Fruit fly (Drosophila melanogaster) whole organism, embryonic: ENCODE data around the gene pr.

Experiments
- Awh ChIP-seq: fragments of 200-800 bp; sonication (Bioruptor generic); IDR thresholded peaks from 2 replicates; pipeline ENCODE4, ENCODE4 v1.3.6; 2022; ENCODE audit warnings: missing biosample characterization, missing genetic modification characterization
- BtbVII ChIP-seq: fragments of 200-800 bp; sonication (Bioruptor generic); optimal IDR thresholded peaks from 3 replicates; lab custom pipeline; 2017; ENCODE audit warnings: missing biosample characterization, mild to moderate bottlenecking, missing genetic modification characterization
- CG11085 ChIP-seq: fragments of 200-800 bp; sonication (Bioruptor generic); IDR thresholded peaks from 2 replicates; pipeline ENCODE4 v1.3.6; 2022; ENCODE audit warnings: missing biosample characterization, missing genetic modification characterization
- CG11723 ChIP-seq: fragments of 200-800 bp; sonication (Bioruptor generic); optimal IDR thresholded peaks from 2 replicates; lab custom pipeline; 2017; ENCODE audit warnings: missing biosample characterization, mild to moderate bottlenecking, missing genetic modification characterization
- CG16815 ChIP-seq: fragments of 200-800 bp; sonication (Bioruptor generic); optimal IDR thresholded peaks from 3 replicates; lab custom pipeline; 2017; ENCODE audit warnings: missing biosample characterization, mild to moderate bottlenecking, missing genetic modification characterization
- CG18011 ChIP-seq: fragments of 200-800 bp; sonication (Bioruptor generic); optimal IDR thresholded peaks from 2 replicates; lab custom pipeline; 2017; ENCODE audit warnings: missing biosample characterization, missing genetic modification characterization, mild to moderate bottlenecking, moderate library complexity, missing genotype
- CG18764 ChIP-seq: fragments of 200-800 bp; sonication (Bioruptor generic); optimal IDR thresholded peaks from 3 replicates; lab custom pipeline; 2016; ENCODE audit warnings: missing biosample characterization, missing genetic modification characterization
- CG31224 ChIP-seq: fragments of 200-800 bp; sonication (Bioruptor generic); IDR thresholded peaks from 2 replicates; pipeline ENCODE4 v1.3.6; 2022; ENCODE audit warnings: missing biosample characterization, missing genetic modification characterization
- CG31365 ChIP-seq: fragments of 200-800 bp; sonication (Bioruptor generic); optimal IDR thresholded peaks from 2 replicates; lab custom pipeline; 2018; ENCODE audit warnings: missing biosample characterization, mild to moderate bottlenecking, missing genetic modification characterization
- CG32767 ChIP-seq: fragments of 200-800 bp; sonication (Bioruptor generic); IDR thresholded peaks from 2 replicates; pipeline ENCODE4 v1.3.6; 2022; ENCODE audit warnings: missing biosample characterization, missing genetic modification characterization
- CG34224 ChIP-seq: fragments of 200-800 bp; sonication (Bioruptor generic); IDR thresholded peaks from 3 replicates; pipeline ENCODE4 v1.3.6; 2022; ENCODE audit warnings: missing biosample characterization, missing genetic modification characterization; ENCODE audit not compliant: partially characterized antibody
- CG3726 ChIP-seq: fragments of 200-800 bp; sonication (Bioruptor generic); IDR thresholded peaks from 3 replicates; pipeline ENCODE4, ENCODE4 v1.3.6; 2022; ENCODE audit warnings: missing biosample characterization, missing genetic modification characterization
- CG43689 ChIP-seq: fragments of 200-800 bp; sonication (Bioruptor generic); IDR thresholded peaks from 2 replicates; pipeline ENCODE4 v1.3.6; 2022; ENCODE audit warnings: missing biosample characterization, missing genetic modification characterization
- CG4820 ChIP-seq: fragments of 200-800 bp; sonication (Bioruptor generic); optimal IDR thresholded peaks from 3 replicates; lab custom pipeline; 2016; ENCODE audit warnings: missing biosample characterization, missing genetic modification characterization
- CG6272 ChIP-seq: fragments of 200-800 bp; sonication (Bioruptor generic); IDR thresholded peaks from 2 replicates; pipeline ENCODE4 v1.3.6; 2022; ENCODE audit warnings: missing biosample characterization, missing genetic modification characterization
- CG6813 ChIP-seq: fragments of 200-800 bp; sonication (Bioruptor generic); optimal IDR thresholded peaks from 2 replicates; lab custom pipeline; 2017; ENCODE audit warnings: missing biosample characterization, missing genetic modification characterization, mild to moderate bottlenecking, moderate library complexity, missing genetic modification reagents
- CG7786 ChIP-seq: fragments of 200-800 bp; sonication (Bioruptor generic); optimal IDR thresholded peaks from 2 replicates; lab custom pipeline; 2016; ENCODE audit warnings: missing biosample characterization, missing genetic modification characterization
- CG7839 ChIP-seq: fragments of 200-800 bp; sonication (Bioruptor generic); optimal IDR thresholded peaks from 3 replicates; lab custom pipeline; 2018; ENCODE audit warnings: missing biosample characterization, mild to moderate bottlenecking, missing genetic modification characterization, moderate library complexity
- CG8281 ChIP-seq: fragments of 200-800 bp; sonication (Bioruptor generic); optimal IDR thresholded peaks from 2 replicates; lab custom pipeline; 2018; ENCODE audit warnings: missing biosample characterization, mild to moderate bottlenecking, missing genetic modification characterization, moderate library complexity
- CG9797 ChIP-seq: fragments of 200-800 bp; sonication (Bioruptor generic); optimal IDR thresholded peaks from 3 replicates; lab custom pipeline; 2018; ENCODE audit warnings: missing biosample characterization, mild to moderate bottlenecking, missing genetic modification characterization
- D ChIP-seq, 2 experiments: fragments of 200-800 bp in 1 of 2; fragments of >200 bp in 1 of 2; sonication (Bioruptor generic) in 1 of 2; optimal IDR thresholded peaks; 2 replicates in 1 of 2; 3 replicates in 1 of 2; lab custom pipeline; 2017; ENCODE audit warnings: mild to moderate bottlenecking in 1 of 2, missing biosample characterization in 1 of 2, missing genetic modification characterization in 1 of 2, missing genetic modification reagents in 1 of 2
- H2.0 ChIP-seq: fragments of 200-800 bp; sonication (Bioruptor generic); IDR thresholded peaks from 2 replicates; pipeline ENCODE4 v1.3.6; 2022; ENCODE audit warnings: missing biosample characterization, missing genetic modification characterization
- Hand ChIP-seq: fragments of 200-800 bp; sonication (Bioruptor generic); optimal IDR thresholded peaks from 2 replicates; lab custom pipeline; 2017; ENCODE audit warnings: mild to moderate bottlenecking, missing biosample characterization, missing genetic modification reagents, missing genetic modification characterization
- Hmx ChIP-seq: fragments of 200-800 bp; sonication (Bioruptor generic); optimal IDR thresholded peaks from 2 replicates; lab custom pipeline; 2016; ENCODE audit warnings: missing biosample characterization, missing genetic modification characterization
- Lhr ChIP-seq: fragments of 200-800 bp; sonication (Bioruptor generic); optimal IDR thresholded peaks from 3 replicates; lab custom pipeline; 2017; ENCODE audit warnings: mild to moderate bottlenecking, missing biosample characterization, missing genetic modification reagents, missing genetic modification characterization
- Rfx ChIP-seq: fragments of 200-800 bp; sonication (Bioruptor generic); IDR thresholded peaks from 2 replicates; pipeline ENCODE4 v1.3.6; 2022; ENCODE audit warnings: missing biosample characterization, missing genetic modification characterization
- Ssrp ChIP-seq: fragments of 200-800 bp; sonication (Bioruptor generic); optimal IDR thresholded peaks from 2 replicates; lab custom pipeline; 2018; ENCODE audit warnings: missing biosample characterization, mild to moderate bottlenecking, missing genetic modification characterization, moderate library complexity
- Xbp1 ChIP-seq: fragments of 200-800 bp; sonication (Bioruptor generic); optimal IDR thresholded peaks from 3 replicates; lab custom pipeline; 2016; ENCODE audit warnings: missing biosample characterization, mild to moderate bottlenecking, missing genetic modification characterization
- ab ChIP-seq: fragments of 200-800 bp; sonication (Bioruptor generic); optimal IDR thresholded peaks from 2 replicates; lab custom pipeline; 2016; ENCODE audit warnings: missing biosample characterization, missing genetic modification characterization
- ac ChIP-seq: fragments of 200-800 bp; sonication (Bioruptor generic); optimal IDR thresholded peaks from 3 replicates; lab custom pipeline; 2017; ENCODE audit warnings: missing biosample characterization, mild to moderate bottlenecking, missing genetic modification characterization
- ap ChIP-seq: fragments of 200-800 bp; sonication (Bioruptor generic); IDR thresholded peaks from 2 replicates; pipeline ENCODE4 v1.3.6; 2022; ENCODE audit warnings: missing biosample characterization, missing genetic modification characterization
- ara ChIP-seq: fragments of 200-800 bp; sonication (Bioruptor generic); IDR thresholded peaks from 2 replicates; pipeline ENCODE4 v1.3.6; 2022; ENCODE audit warnings: missing biosample characterization, missing genetic modification characterization
- caup ChIP-seq: fragments of 200-800 bp; sonication (Bioruptor generic); optimal IDR thresholded peaks from 3 replicates; lab custom pipeline; 2017; ENCODE audit warnings: missing biosample characterization, mild to moderate bottlenecking, missing genetic modification characterization, moderate library complexity; ENCODE audit not compliant: severe bottlenecking
- chif ChIP-seq, 2 experiments: fragments of 200-800 bp; sonication (Bioruptor generic); optimal IDR thresholded peaks; 3 replicates each; lab custom pipeline; 2016; ENCODE audit warnings: missing biosample characterization in 2 of 2, missing genetic modification characterization in 2 of 2
- eyg ChIP-seq: fragments of 200-800 bp; sonication (Bioruptor generic); optimal IDR thresholded peaks from 3 replicates; lab custom pipeline; 2016; ENCODE audit warnings: missing biosample characterization, missing genetic modification characterization
- fd102C ChIP-seq: fragments of 200-800 bp; sonication (Bioruptor generic); optimal IDR thresholded peaks from 2 replicates; lab custom pipeline; 2018; ENCODE audit warnings: missing biosample characterization, mild to moderate bottlenecking, missing genetic modification characterization, moderate library complexity
- gt ChIP-seq: fragments of 200-800 bp; sonication (Bioruptor generic); IDR thresholded peaks from 2 replicates; pipeline ENCODE4 v1.3.6; 2022; ENCODE audit warnings: missing biosample characterization, missing genetic modification characterization
- jigr1 ChIP-seq: fragments of 200-800 bp; sonication (Bioruptor generic); IDR thresholded peaks from 3 replicates; pipeline ENCODE4 v1.3.6; 2022; ENCODE audit warnings: missing biosample characterization, missing genetic modification characterization
- knrl ChIP-seq: fragments of 200-800 bp; sonication (Bioruptor generic); IDR thresholded peaks from 3 replicates; pipeline ENCODE4 v1.3.6; 2022; ENCODE audit warnings: missing biosample characterization, missing genetic modification characterization; ENCODE audit not compliant: partially characterized antibody
- lmd ChIP-seq: fragments of 200-800 bp; sonication (Bioruptor generic); IDR thresholded peaks from 2 replicates; pipeline ENCODE4 v1.3.6; 2022; ENCODE audit warnings: missing biosample characterization, missing genetic modification characterization
- nerfin-2 ChIP-seq: fragments of 200-800 bp; sonication (Bioruptor generic); IDR thresholded peaks from 2 replicates; pipeline ENCODE4 v1.3.6; 2022; ENCODE audit warnings: missing biosample characterization, missing genetic modification characterization; ENCODE audit not compliant: partially characterized antibody
- oc ChIP-seq: fragments of 200-800 bp; sonication (Bioruptor generic); optimal IDR thresholded peaks from 2 replicates; lab custom pipeline; 2018; ENCODE audit warnings: missing biosample characterization, mild to moderate bottlenecking, missing genetic modification characterization, moderate library complexity
- salm ChIP-seq: fragments of 200-800 bp; sonication (Bioruptor generic); optimal IDR thresholded peaks from 2 replicates; lab custom pipeline; 2018; ENCODE audit warnings: missing biosample characterization, mild to moderate bottlenecking, missing genetic modification characterization
- sim ChIP-seq: fragments of 200-800 bp; sonication (Bioruptor generic); IDR thresholded peaks from 2 replicates; pipeline ENCODE4 v1.3.6; 2022; ENCODE audit warnings: missing biosample characterization, missing genetic modification characterization
- sisA ChIP-seq: fragments of 200-800 bp; sonication (Bioruptor generic); IDR thresholded peaks from 2 replicates; pipeline ENCODE4 v1.3.6; 2022; ENCODE audit warnings: missing biosample characterization, missing genetic modification characterization
- sna ChIP-seq: fragments of 200-800 bp; sonication (Bioruptor generic); IDR thresholded peaks from 2 replicates; pipeline ENCODE4 v1.3.6; 2022; ENCODE audit warnings: missing biosample characterization, missing genetic modification characterization; ENCODE audit not compliant: partially characterized antibody
- unpg ChIP-seq: fragments of 200-800 bp; sonication (Bioruptor generic); optimal IDR thresholded peaks from 3 replicates; lab custom pipeline; 2018; ENCODE audit warnings: missing biosample characterization, mild to moderate bottlenecking, missing genetic modification characterization, moderate library complexity
- vvl ChIP-seq: fragments of 200-800 bp; sonication (Bioruptor generic); IDR thresholded peaks from 2 replicates; pipeline ENCODE4 v1.3.6; 2022; ENCODE audit warnings: missing biosample characterization, missing genetic modification characterization

Gene pr

dm6 chr2L:20084785-20085555, 9.7 kb upstream of the pr start, which contains the start of gene fok (continued):
- TF ChIP-seq D (optimal IDR thresholded peaks at IDR 0.05; lab: Kevin White, UChicago) (no peak), D (GFP tag; optimal IDR thresholded peaks at IDR 0.05; lab: Kevin White, UChicago) (peak; percentile 97), ac (GFP tag; lab: Kevin White, UChicago) (peak; percentile 89), sna (GFP tag; lab: Robert Waterston, UW) (no peak), CG34224 (GFP tag; lab: Robert Waterston, UW) (no peak), oc (tag; lab: Kevin White, UChicago) (peak; percentile 94), ara (GFP tag; lab: Robert Waterston, UW) (peak; percentile 93), Rfx (peak; percentile 97), eyg (GFP tag; lab: Kevin White, UChicago) (peak; percentile 93), BtbVII (GFP tag; lab: Kevin White, UChicago) (peak; percentile 98), CG16815 (GFP tag; lab: Kevin White, UChicago) (peak; percentile 93), caup (GFP tag; lab: Kevin White, UChicago) (peak; percentile 97), Ssrp (tag; lab: Kevin White, UChicago) (peak; percentile 93), chif (GFP tag; optimal IDR thresholded peaks at IDR 0.05; lab: Kevin White, UChicago) (peak; percentile 94 to 96), CG18764 (GFP tag; lab: Kevin White, UChicago) (peak; percentile 88), Awh (peak; percentile 94), CG7786 (GFP tag; lab: Kevin White, UChicago) (peak; percentile 96), lmd (GFP tag; lab: Robert Waterston, UW) (peak; percentile 97), CG7839 (peak; percentile 98), knrl (GFP tag; lab: Robert Waterston, UW) (peak; percentile 33; the same call in 1 of the 3 replicates), jigr1 (peak; percentile 73; the same call in 2 of the 3 replicates), CG6272 (GFP tag; lab: Robert Waterston, UW) (peak; percentile 89), CG43689 (peak; percentile 86), nerfin-2 (GFP tag; lab: Robert Waterston, UW) (no peak; the same call in 1 of the 2 replicates), Hmx (peak; percentile 94), unpg (peak; percentile 96), Xbp1 (peak; percentile 96), CG31365 (tag; lab: Kevin White, UChicago) (peak; percentile 83), vvl (peak; percentile 97), CG32767 (peak; percentile 93), Hand (peak; percentile 97), salm (tag; lab: Kevin White, UChicago) (peak; percentile 97), sim (GFP tag; lab: Robert Waterston, UW) (peak; percentile 86), CG31224 (GFP tag; lab: Robert Waterston, UW) (peak; percentile 84), CG18011 (peak; percentile 86), CG4820 (GFP tag; lab: Kevin White, UChicago) (peak; percentile 93), H2.0 (GFP tag; lab: Robert Waterston, UW) (peak; percentile 91), CG6813 (GFP tag; lab: Kevin White, UChicago) (peak; percentile 94), sisA (GFP tag; lab: Robert Waterston, UW) (peak; percentile 91), fd102C (GFP tag; lab: Kevin White, UChicago) (peak; percentile 75), CG8281 (tag; lab: Kevin White, UChicago) (peak; percentile 87), CG11085 (GFP tag; lab: Robert Waterston, UW) (peak; percentile 79), gt (GFP tag; lab: Robert Waterston, UW) (peak; percentile 74), Lhr (GFP tag; lab: Kevin White, UChicago) (peak; percentile 87), CG11723 (GFP tag; lab: Kevin White, UChicago) (peak; percentile 96), CG9797 (peak; percentile 63), ap (GFP tag; lab: Robert Waterston, UW) (peak; percentile 84), ab (GFP tag; lab: Kevin White, UChicago) (peak; percentile 79), CG3726 (GFP tag; lab: Robert Waterston, UW) (peak; percentile 82)
